Worm (Caenorhabditis elegans): ENCODE measurements around the gene emb-1.

- TF ChIP-seq ceh-39 (tag; optimal IDR thresholded peaks at IDR 0.05): no peak
- TF ChIP-seq ces-1 (GFP tag; optimal IDR thresholded peaks at IDR 0.05): no peak
- no peak for TF ChIP-seq lin-13 (tag; optimal IDR thresholded peaks at IDR 0.05)
- no peak for TF ChIP-seq flh-1 (GFP tag; optimal IDR thresholded peaks at IDR 0.05)
- no peak for TF ChIP-seq ztf-11 (tag; optimal IDR thresholded peaks at IDR 0.05)
- no peak for TF ChIP-seq mep-1 (tag; optimal IDR thresholded peaks at IDR 0.05)
- TF ChIP-seq elt-3 (tag; optimal IDR thresholded peaks at IDR 0.05): no peak
- no peak for TF ChIP-seq nhr-76 (tag; optimal IDR thresholded peaks at IDR 0.05)
These were observed 45.4 kb downstream of the emb-1 start, which contains the start of gene ZC155.2 for ce11 chrIII:5218687-5219086.
